Worm (Caenorhabditis elegans) whole organism, late embryonic: ENCODE results near the gene T13F3.8.

Experiments used
- ceh-19 ChIP-seq: fragments of 200-800 bp; sonication (Bioruptor generic); optimal IDR thresholded peaks from 2 replicates; lab custom pipeline; 2018; ENCODE audit warnings: mild to moderate bottlenecking, missing genetic modification characterization, missing compliant biosample characterization
- hlh-30 ChIP-seq: sonication (generic microtip); optimal IDR thresholded peaks from 2 replicates; lab custom pipeline; 2017; ENCODE audit warnings: antibody characterized with exemption, missing genetic modification characterization, missing compliant biosample characterization; ENCODE audit not compliant: insufficient read depth
- nfya-1 ChIP-seq: sonication (generic microtip); optimal IDR thresholded peaks from 2 replicates; lab custom pipeline; 2017; ENCODE audit warnings: missing genetic modification characterization, mild to moderate bottlenecking, missing compliant biosample characterization, antibody characterized with exemption, moderate library complexity
- sox-2 ChIP-seq: fragments of 200-800 bp; sonication (Bioruptor generic); IDR thresholded peaks from 2 replicates; pipeline ENCODE4 v1.3.6; 2022; ENCODE audit warnings: missing genetic modification reagents, missing genetic modification characterization, missing compliant biosample characterization
- sox-4 ChIP-seq: sonication (generic microtip); optimal IDR thresholded peaks from 2 replicates; lab custom pipeline; 2017; ENCODE audit warnings: mild to moderate bottlenecking, missing genetic modification characterization, inconsistent platforms, missing compliant biosample characterization

- TF ChIP-seq sox-2 (GFP tag; lab: Robert Waterston, UW), result no peak
- no peak for TF ChIP-seq hlh-30 (tag; lab: Kevin White, UChicago)
- no peak for TF ChIP-seq ceh-19 (GFP tag; lab: Kevin White, UChicago)
- TF ChIP-seq nfya-1 (tag; lab: Kevin White, UChicago), result no peak
- no peak for TF ChIP-seq sox-4 (tag; lab: Kevin White, UChicago)
Measured at ce11 chrV:16229896-16230295, 39.7 kb upstream of the T13F3.8 start, which contains the start of the genes F21H7.2 and F21H7.12.
